Fruit fly (Drosophila melanogaster) whole organism, embryonic: ENCODE results near the gene Blos4.

Experiments
- Bteb2 ChIP-seq: fragments of 200-800 bp; sonication (Bioruptor generic); optimal IDR thresholded peaks from 2 replicates; lab custom pipeline; 2016; ENCODE audit warnings: missing biosample characterization, missing genetic modification characterization
- CG10565 ChIP-seq: fragments of 200-800 bp; sonication (Bioruptor generic); optimal IDR thresholded peaks from 3 replicates; lab custom pipeline; 2016; ENCODE audit warnings: missing biosample characterization, mild to moderate bottlenecking, missing genetic modification characterization
- CG11093 ChIP-seq: fragments of 200-800 bp; sonication (Bioruptor generic); IDR thresholded peaks from 3 replicates; pipeline ENCODE4 v1.3.6; 2022; ENCODE audit warnings: missing biosample characterization, missing genetic modification characterization
- CG11504 ChIP-seq: fragments of 200-800 bp; sonication (Bioruptor generic); optimal IDR thresholded peaks from 3 replicates; lab custom pipeline; 2019; ENCODE audit warnings: missing biosample characterization, mild to moderate bottlenecking, missing genetic modification characterization, moderate library complexity
- CG12236 ChIP-seq: fragments of 200-800 bp; sonication (Bioruptor generic); optimal IDR thresholded peaks from 2 replicates; lab custom pipeline; 2016; ENCODE audit warnings: missing biosample characterization, missing genetic modification characterization
- CG12299 ChIP-seq: fragments of 200-800 bp; sonication (Bioruptor generic); optimal IDR thresholded peaks from 2 replicates; lab custom pipeline; 2018; ENCODE audit warnings: missing biosample characterization, mild to moderate bottlenecking, missing genetic modification characterization
- CG12391 ChIP-seq: fragments of 200-800 bp; sonication (Bioruptor generic); optimal IDR thresholded peaks from 3 replicates; lab custom pipeline; 2018; ENCODE audit warnings: missing biosample characterization, mild to moderate bottlenecking, missing genetic modification characterization, moderate library complexity
- CG12942 ChIP-seq: fragments of 200-800 bp; sonication (Bioruptor generic); optimal IDR thresholded peaks from 3 replicates; lab custom pipeline; 2016; ENCODE audit warnings: missing biosample characterization, missing genetic modification characterization
- CG13296 ChIP-seq: fragments of 200-800 bp; sonication (Bioruptor generic); optimal IDR thresholded peaks from 3 replicates; lab custom pipeline; 2018; ENCODE audit warnings: missing biosample characterization, mild to moderate bottlenecking, missing genetic modification characterization
- CG14050 ChIP-seq: fragments of 200-800 bp; sonication (Bioruptor generic); IDR thresholded peaks from 3 replicates; pipeline ENCODE4 v1.3.6; 2022; ENCODE audit warnings: missing biosample characterization, missing genetic modification characterization
- CG16815 ChIP-seq: fragments of 200-800 bp; sonication (Bioruptor generic); optimal IDR thresholded peaks from 3 replicates; lab custom pipeline; 2017; ENCODE audit warnings: missing biosample characterization, mild to moderate bottlenecking, missing genetic modification characterization
- CG17186 ChIP-seq: fragments of 200-800 bp; sonication (Bioruptor generic); optimal IDR thresholded peaks from 3 replicates; lab custom pipeline; 2017; ENCODE audit warnings: missing biosample characterization, missing genetic modification reagents, missing genetic modification characterization
- CG17829 ChIP-seq: fragments of 200-800 bp; optimal IDR thresholded peaks from 2 replicates; lab custom pipeline; 2019; ENCODE audit warnings: missing biosample characterization, mild to moderate bottlenecking, missing genetic modification characterization, moderate library complexity
- CG18011 ChIP-seq: fragments of 200-800 bp; sonication (Bioruptor generic); optimal IDR thresholded peaks from 2 replicates; lab custom pipeline; 2017; ENCODE audit warnings: missing biosample characterization, missing genetic modification characterization, mild to moderate bottlenecking, moderate library complexity, missing genotype
- CG18764 ChIP-seq: fragments of 200-800 bp; sonication (Bioruptor generic); optimal IDR thresholded peaks from 3 replicates; lab custom pipeline; 2016; ENCODE audit warnings: missing biosample characterization, missing genetic modification characterization
- CG2875 ChIP-seq: fragments of 200-800 bp; sonication (Bioruptor generic); optimal IDR thresholded peaks from 2 replicates; lab custom pipeline; 2017; ENCODE audit warnings: missing biosample characterization, mild to moderate bottlenecking, missing genetic modification characterization, missing genetic modification reagents
- CG31388 ChIP-seq: fragments of 200-800 bp; sonication (Bioruptor generic); optimal IDR thresholded peaks from 2 replicates; lab custom pipeline; 2016; ENCODE audit warnings: missing biosample characterization, missing genetic modification characterization
- CG32767 ChIP-seq: fragments of 200-800 bp; sonication (Bioruptor generic); IDR thresholded peaks from 2 replicates; pipeline ENCODE4 v1.3.6; 2022; ENCODE audit warnings: missing biosample characterization, missing genetic modification characterization
- CG4404 ChIP-seq: fragments of 200-800 bp; sonication (Bioruptor generic); IDR thresholded peaks from 2 replicates; pipeline ENCODE4 v1.3.6; 2022; ENCODE audit warnings: missing biosample characterization, missing genetic modification characterization
- CG6813 ChIP-seq: fragments of 200-800 bp; sonication (Bioruptor generic); optimal IDR thresholded peaks from 2 replicates; lab custom pipeline; 2017; ENCODE audit warnings: missing biosample characterization, missing genetic modification characterization, mild to moderate bottlenecking, moderate library complexity, missing genetic modification reagents
- CG7839 ChIP-seq: fragments of 200-800 bp; sonication (Bioruptor generic); optimal IDR thresholded peaks from 3 replicates; lab custom pipeline; 2018; ENCODE audit warnings: missing biosample characterization, mild to moderate bottlenecking, missing genetic modification characterization, moderate library complexity
- CG7928 ChIP-seq: fragments of 200-800 bp; sonication (Bioruptor generic); optimal IDR thresholded peaks from 2 replicates; lab custom pipeline; 2017; ENCODE audit warnings: missing biosample characterization, mild to moderate bottlenecking, missing genetic modification characterization
- CG9727 ChIP-seq: fragments of 200-800 bp; sonication (Bioruptor generic); optimal IDR thresholded peaks from 3 replicates; lab custom pipeline; 2017; ENCODE audit warnings: missing biosample characterization, mild to moderate bottlenecking, missing genetic modification characterization
- Camta ChIP-seq: fragments of 200-800 bp; sonication (Bioruptor generic); optimal IDR thresholded peaks from 2 replicates; lab custom pipeline; 2016; ENCODE audit warnings: missing biosample characterization, missing genetic modification characterization
- Chrac-16 ChIP-seq: fragments of 200-800 bp; sonication (Bioruptor generic); optimal IDR thresholded peaks from 3 replicates; lab custom pipeline; 2016; ENCODE audit warnings: missing biosample characterization, missing genetic modification characterization
- Nf-YB ChIP-seq: fragments of 200-800 bp; sonication (Bioruptor generic); optimal IDR thresholded peaks from 3 replicates; lab custom pipeline; 2019; ENCODE audit warnings: missing biosample characterization, mild to moderate bottlenecking, missing genetic modification characterization, moderate library complexity
- Oaz ChIP-seq: fragments of 200-800 bp; sonication (Bioruptor generic); IDR thresholded peaks from 2 replicates; pipeline ENCODE4 v1.3.6; 2022; ENCODE audit warnings: missing biosample characterization, missing genetic modification characterization
- Optix ChIP-seq: fragments of 200-800 bp; sonication (Bioruptor generic); IDR thresholded peaks from 3 replicates; pipeline ENCODE4 v1.3.6; 2022; ENCODE audit warnings: missing biosample characterization, missing genetic modification characterization
- Rx ChIP-seq: fragments of 200-800 bp; sonication (Bioruptor generic); IDR thresholded peaks from 2 replicates; pipeline ENCODE4 v1.3.6; 2022; ENCODE audit warnings: missing biosample characterization, missing genetic modification characterization
- Sry-β ChIP-seq: fragments of 200-800 bp; sonication (Bioruptor generic); optimal IDR thresholded peaks from 2 replicates; lab custom pipeline; 2018; ENCODE audit warnings: missing biosample characterization, mild to moderate bottlenecking, missing genetic modification characterization, moderate library complexity
- Stat92E ChIP-seq, 3 experiments: fragments of >200 bp in 2 of 3; fragments of 200-800 bp in 1 of 3; sonication (Bioruptor generic) in 1 of 3; optimal IDR thresholded peaks; 2 replicates each; lab custom pipeline; 2017 to 2019; ENCODE audit warnings: missing biosample characterization in 3 of 3, missing genetic modification characterization in 3 of 3, mild to moderate bottlenecking in 1 of 3, moderate library complexity in 1 of 3
- Taf1 ChIP-seq: fragments of 200-800 bp; sonication (Bioruptor generic); IDR thresholded peaks from 2 replicates; pipeline ENCODE4 v1.3.6; 2022; ENCODE audit warnings: missing biosample characterization, missing genetic modification characterization
- Xrp1 ChIP-seq: fragments of 200-800 bp; sonication (Bioruptor generic); IDR thresholded peaks from 2 replicates; pipeline ENCODE4 v1.3.6; 2022; ENCODE audit warnings: missing biosample characterization, missing genetic modification characterization
- ash1 ChIP-seq: fragments of 200-800 bp; sonication (Bioruptor generic); optimal IDR thresholded peaks from 2 replicates; lab custom pipeline; 2018; ENCODE audit warnings: missing biosample characterization, mild to moderate bottlenecking, missing genetic modification characterization
- bbx ChIP-seq: fragments of 200-800 bp; sonication (Bioruptor generic); IDR thresholded peaks from 2 replicates; pipeline ENCODE4 v1.3.6; 2022; ENCODE audit warnings: missing biosample characterization, missing genetic modification characterization; ENCODE audit not compliant: partially characterized antibody
- bcd ChIP-seq: fragments of 200-800 bp; sonication (Bioruptor generic); optimal IDR thresholded peaks from 2 replicates; lab custom pipeline; 2017; ENCODE audit warnings: missing biosample characterization, mild to moderate bottlenecking, missing genetic modification characterization
- bowl ChIP-seq: fragments of 200-800 bp; sonication (Bioruptor generic); IDR thresholded peaks from 2 replicates; pipeline ENCODE4 v1.3.6; 2022; ENCODE audit warnings: missing biosample characterization, missing genetic modification characterization
- cas ChIP-seq: fragments of 200-800 bp; sonication (Bioruptor generic); IDR thresholded peaks from 2 replicates; pipeline ENCODE4 v1.3.6; 2022; ENCODE audit warnings: missing biosample characterization, missing genetic modification characterization
- cato ChIP-seq: fragments of 200-800 bp; sonication (Bioruptor generic); optimal IDR thresholded peaks from 2 replicates; lab custom pipeline; 2016; ENCODE audit warnings: missing biosample characterization, missing genetic modification characterization, borderline replicate concordance
- chif ChIP-seq, 2 experiments: fragments of 200-800 bp; sonication (Bioruptor generic); optimal IDR thresholded peaks; 3 replicates each; lab custom pipeline; 2016; ENCODE audit warnings: missing biosample characterization in 2 of 2, missing genetic modification characterization in 2 of 2
- ci ChIP-seq: fragments of 200-800 bp; sonication (Bioruptor generic); IDR thresholded peaks from 3 replicates; pipeline ENCODE4 v1.3.6; 2022; ENCODE audit warnings: missing biosample characterization, missing genetic modification characterization
- crc ChIP-seq: fragments of 200-800 bp; sonication (Bioruptor generic); optimal IDR thresholded peaks from 2 replicates; lab custom pipeline; 2016; ENCODE audit warnings: missing biosample characterization, missing genetic modification characterization
- dmrt99B ChIP-seq: fragments of 200-800 bp; sonication (Bioruptor generic); optimal IDR thresholded peaks from 2 replicates; lab custom pipeline; 2018; ENCODE audit warnings: missing biosample characterization, mild to moderate bottlenecking, missing genetic modification characterization, moderate library complexity
- exex ChIP-seq: fragments of 200-800 bp; sonication (Bioruptor generic); optimal IDR thresholded peaks from 4 replicates; lab custom pipeline; 2018; ENCODE audit warnings: missing biosample characterization, mild to moderate bottlenecking, missing genetic modification characterization, moderate library complexity
- hbn ChIP-seq: fragments of 200-800 bp; sonication (Bioruptor generic); IDR thresholded peaks from 2 replicates; pipeline ENCODE4 v1.3.6; 2022; ENCODE audit warnings: missing biosample characterization, missing genetic modification characterization; ENCODE audit not compliant: partially characterized antibody
- kah ChIP-seq: fragments of 200-800 bp; sonication (Bioruptor generic); optimal IDR thresholded peaks from 2 replicates; lab custom pipeline; 2018; ENCODE audit warnings: missing biosample characterization, mild to moderate bottlenecking, missing genetic modification characterization
- nerfin-1 ChIP-seq: fragments of 200-800 bp; sonication (Bioruptor generic); optimal IDR thresholded peaks from 3 replicates; lab custom pipeline; 2019; ENCODE audit warnings: missing biosample characterization, mild to moderate bottlenecking, missing genetic modification characterization, moderate library complexity
- pita ChIP-seq: fragments of 200-800 bp; sonication (Bioruptor generic); optimal IDR thresholded peaks from 2 replicates; lab custom pipeline; 2017; ENCODE audit warnings: missing biosample characterization, mild to moderate bottlenecking, missing genetic modification characterization
- sna ChIP-seq: fragments of 200-800 bp; sonication (Bioruptor generic); IDR thresholded peaks from 2 replicates; pipeline ENCODE4 v1.3.6; 2022; ENCODE audit warnings: missing biosample characterization, missing genetic modification characterization; ENCODE audit not compliant: partially characterized antibody
- sr ChIP-seq: fragments of 200-800 bp; sonication (Bioruptor generic); IDR thresholded peaks from 3 replicates; pipeline ENCODE4 v1.3.6; 2022; ENCODE audit warnings: missing biosample characterization, missing genetic modification characterization

The Blos4 gene

dm6 chr3L:10851853-10852346 lies 27.0 kb upstream of the Blos4 start (continued):
- no peak for TF ChIP-seq sr (GFP tag; lab: Robert Waterston, UW)
- no peak for TF ChIP-seq CG31388 (GFP tag; lab: Kevin White, UChicago)
- TF ChIP-seq CG12236 (GFP tag; lab: Kevin White, UChicago), result no peak
- no peak for TF ChIP-seq CG10565 (GFP tag; lab: Kevin White, UChicago)
- no peak for TF ChIP-seq exex
- TF ChIP-seq CG18764 (GFP tag; lab: Kevin White, UChicago), result no peak
- no peak for TF ChIP-seq CG17186
- TF ChIP-seq sna (GFP tag; lab: Robert Waterston, UW), result no peak
- TF ChIP-seq nerfin-1 (tag; lab: Kevin White, UChicago), result no peak
- peak; percentile 52 for TF ChIP-seq CG12391 (tag; lab: Kevin White, UChicago)
- TF ChIP-seq bcd, result peak; percentile 29
- TF ChIP-seq CG9727 (GFP tag; lab: Kevin White, UChicago), result peak; percentile 72
- no peak for TF ChIP-seq Taf1 (GFP tag; lab: Robert Waterston, UW)
- TF ChIP-seq Optix (GFP tag; lab: Robert Waterston, UW), result no peak
- TF ChIP-seq CG4404 (GFP tag; lab: Robert Waterston, UW), result no peak
- TF ChIP-seq CG6813 (GFP tag; lab: Kevin White, UChicago), result no peak
- no peak for TF ChIP-seq chif (GFP tag; optimal IDR thresholded peaks at IDR 0.05; lab: Kevin White, UChicago)
- no peak for TF ChIP-seq Bteb2 (GFP tag; lab: Kevin White, UChicago)
- TF ChIP-seq dmrt99B, result peak; percentile 60
- TF ChIP-seq CG18011 (GFP tag; lab: Kevin White, UChicago), result no peak
- no peak for TF ChIP-seq Sry-β
- no peak for TF ChIP-seq CG12299 (tag; lab: Kevin White, UChicago)
- no peak for TF ChIP-seq Stat92E (GFP tag; optimal IDR thresholded peaks at IDR 0.05; lab: Kevin White, UChicago)
- TF ChIP-seq Xrp1 (GFP tag; lab: Robert Waterston, UW), result peak; percentile 21; the same call in 1 of the 2 replicates
- TF ChIP-seq Rx (GFP tag; lab: Robert Waterston, UW), result no peak
- peak; percentile 39 for TF ChIP-seq CG11504 (tag; lab: Kevin White, UChicago)
- TF ChIP-seq CG17829, result peak; percentile 21
- no peak for TF ChIP-seq CG2875 (GFP tag; lab: Kevin White, UChicago)
- peak; percentile 8 for TF ChIP-seq cato (GFP tag; lab: Kevin White, UChicago)
- TF ChIP-seq ash1 (GFP tag; lab: Kevin White, UChicago), result no peak
- no peak for TF ChIP-seq cas (GFP tag; lab: Robert Waterston, UW)
- TF ChIP-seq Nf-YB (GFP tag; lab: Kevin White, UChicago), result no peak
- TF ChIP-seq CG7928 (GFP tag; lab: Kevin White, UChicago), result no peak
- TF ChIP-seq CG7839 (tag; lab: Kevin White, UChicago), result peak; percentile 41
- no peak for TF ChIP-seq CG12942
- TF ChIP-seq Chrac-16 (GFP tag; lab: Kevin White, UChicago), result peak; percentile 17
- TF ChIP-seq CG13296, result no peak
- no peak for TF ChIP-seq bowl (GFP tag; lab: Robert Waterston, UW)
- no peak for TF ChIP-seq crc (GFP tag; lab: Kevin White, UChicago)
- peak; percentile 53 for TF ChIP-seq CG16815 (GFP tag; lab: Kevin White, UChicago)
- no peak for TF ChIP-seq ci
- no peak for TF ChIP-seq Camta (GFP tag; lab: Kevin White, UChicago)
- TF ChIP-seq CG32767 (GFP tag; lab: Robert Waterston, UW), result no peak; the same call in 1 of the 2 replicates
- no peak for TF ChIP-seq CG11093 (GFP tag; lab: Robert Waterston, UW)
- TF ChIP-seq CG14050 (GFP tag; lab: Robert Waterston, UW), result no peak
- no peak for TF ChIP-seq hbn (GFP tag; lab: Robert Waterston, UW)
- TF ChIP-seq kah, result no peak
- no peak for TF ChIP-seq bbx (GFP tag; lab: Robert Waterston, UW)
- no peak for TF ChIP-seq Oaz
- TF ChIP-seq pita (GFP tag; lab: Kevin White, UChicago), result no peak
